Worm (Caenorhabditis elegans) whole organism, young adult: ENCODE measurements around the gene Y51H4A.1.

Source experiments
- B0019.2 ChIP-seq: fragments of 200-800 bp; sonication (Bioruptor generic); conservative IDR thresholded peaks from 2 replicates; pipeline ENCODE4 v1.3.6; 2022; ENCODE audit warnings: missing genetic modification reagents, missing genetic modification characterization, missing compliant biosample characterization
- C06A6.2 ChIP-seq: fragments of 200-800 bp; sonication (Bioruptor generic); conservative IDR thresholded peaks from 2 replicates; pipeline ENCODE4 v1.3.6; 2022; ENCODE audit warnings: missing genetic modification characterization, missing compliant biosample characterization
- F22D6.2 ChIP-seq: sonication (generic microtip); optimal IDR thresholded peaks from 2 replicates; lab custom pipeline; 2016; ENCODE audit warnings: mild to moderate bottlenecking, missing genetic modification characterization, missing compliant biosample characterization
- F23B12.7 ChIP-seq: sonication (generic microtip); optimal IDR thresholded peaks from 2 replicates; lab custom pipeline; 2017; ENCODE audit warnings: missing genetic modification characterization, mild to moderate bottlenecking, missing compliant biosample characterization, antibody characterized with exemption, moderate library complexity; ENCODE audit not compliant: insufficient read depth
- F37B4.10 ChIP-seq: fragments of 200-800 bp; sonication (Bioruptor generic); IDR thresholded peaks from 2 replicates; pipeline ENCODE4 v1.3.6; 2022; ENCODE audit warnings: missing genetic modification characterization, missing compliant biosample characterization
- F55B11.4 ChIP-seq: sonication (generic microtip); optimal IDR thresholded peaks from 2 replicates; lab custom pipeline; 2016; ENCODE audit warnings: missing compliant biosample characterization, missing genetic modification characterization, borderline replicate concordance; ENCODE audit not compliant: insufficient read depth
- K12H6.12 ChIP-seq: fragments of 200-800 bp; sonication (Bioruptor generic); optimal IDR thresholded peaks from 2 replicates; lab custom pipeline; 2018; ENCODE audit warnings: mild to moderate bottlenecking, missing genetic modification characterization, missing compliant biosample characterization
- Y53F4B.3 ChIP-seq: fragments of 200-800 bp; sonication (Bioruptor generic); IDR thresholded peaks from 2 replicates; pipeline ENCODE4 v1.3.6; 2022; ENCODE audit warnings: missing genetic modification reagents, missing genetic modification characterization, missing compliant biosample characterization
- Y53G8AR.9 ChIP-seq: fragments of 200-800 bp; sonication (Bioruptor generic); conservative IDR thresholded peaks from 2 replicates; pipeline ENCODE4 v1.3.6; 2022; ENCODE audit warnings: missing genetic modification reagents, missing genetic modification characterization, missing compliant biosample characterization
- Y67H2A.10 ChIP-seq: fragments of 200-800 bp; sonication (Bioruptor generic); conservative IDR thresholded peaks from 2 replicates; pipeline ENCODE4 v1.3.6; 2022; ENCODE audit warnings: missing genetic modification reagents, missing genetic modification characterization, missing compliant biosample characterization
- ZK185.1 ChIP-seq: sonication (generic microtip); optimal IDR thresholded peaks from 2 replicates; lab custom pipeline; 2016; ENCODE audit warnings: mild to moderate bottlenecking, missing genetic modification characterization, missing compliant biosample characterization; ENCODE audit not compliant: poor library complexity, severe bottlenecking
- akir-1 ChIP-seq: fragments of 200-800 bp; sonication (Bioruptor generic); optimal IDR thresholded peaks from 2 replicates; lab custom pipeline; 2018; ENCODE audit warnings: mild to moderate bottlenecking, missing genetic modification characterization, moderate library complexity, missing compliant biosample characterization
- ama-1 ChIP-seq, 3 experiments: fragments of 150-350 bp in 1 of 3; sonication (generic microtip) in 2 of 3; optimal IDR thresholded peaks; 2 replicates each; lab custom pipeline; 2014 to 2018; ENCODE audit warnings: missing biosample characterization in 2 of 3, missing genetic modification characterization in 2 of 3, missing genetic modification reagents in 2 of 3
- athp-1 ChIP-seq: sonication (generic microtip); optimal IDR thresholded peaks from 2 replicates; lab custom pipeline; 2017; ENCODE audit warnings: mild to moderate bottlenecking, missing genetic modification characterization, missing compliant biosample characterization
- attf-3 ChIP-seq: fragments of 200-800 bp; sonication (Bioruptor generic); conservative IDR thresholded peaks from 2 replicates; pipeline ENCODE4 v1.3.6; 2022; ENCODE audit warnings: missing genetic modification reagents, missing genetic modification characterization, missing compliant biosample characterization
- attf-6 ChIP-seq: fragments of 200-800 bp; sonication (Bioruptor generic); IDR thresholded peaks from 2 replicates; pipeline ENCODE4 v1.3.6; 2022; ENCODE audit warnings: missing genetic modification reagents, missing genetic modification characterization, missing compliant biosample characterization
- ceh-100 ChIP-seq: fragments of 200-800 bp; sonication (Bioruptor generic); IDR thresholded peaks from 2 replicates; pipeline ENCODE4 v1.3.6; 2022; ENCODE audit warnings: missing genetic modification reagents, missing genetic modification characterization, missing compliant biosample characterization
- ceh-58 ChIP-seq: fragments of 200-800 bp; sonication (Bioruptor generic); IDR thresholded peaks from 2 replicates; pipeline ENCODE4 v1.3.6; 2022; ENCODE audit warnings: missing genetic modification characterization, missing compliant biosample characterization
- efl-1 ChIP-seq: fragments of 150-350 bp; optimal IDR thresholded peaks from 2 replicates; lab custom pipeline; 2014; ENCODE audit warnings: missing biosample characterization, missing genetic modification reagents, missing genetic modification characterization
- egl-18 ChIP-seq: fragments of 200-800 bp; sonication (Bioruptor generic); IDR thresholded peaks from 2 replicates; pipeline ENCODE4 v1.3.6; 2022; ENCODE audit warnings: missing genetic modification reagents, missing genetic modification characterization, missing compliant biosample characterization
- egrh-3 ChIP-seq: fragments of 200-800 bp; sonication (Bioruptor generic); IDR thresholded peaks from 2 replicates; pipeline ENCODE4 v1.3.6; 2022; ENCODE audit warnings: missing genetic modification reagents, missing genetic modification characterization, missing compliant biosample characterization
- ets-4 ChIP-seq: fragments of 200-800 bp; sonication (Bioruptor generic); optimal IDR thresholded peaks from 2 replicates; lab custom pipeline; 2018; ENCODE audit warnings: mild to moderate bottlenecking, missing genetic modification characterization, missing compliant biosample characterization
- gei-17 ChIP-seq: fragments of 200-800 bp; sonication (Bioruptor generic); optimal IDR thresholded peaks from 2 replicates; lab custom pipeline; 2018; ENCODE audit warnings: mild to moderate bottlenecking, missing genetic modification characterization, missing compliant biosample characterization
- hlh-12 ChIP-seq: sonication (generic microtip); optimal IDR thresholded peaks from 2 replicates; lab custom pipeline; 2016; ENCODE audit warnings: missing genetic modification characterization, missing compliant biosample characterization
- hlh-26 ChIP-seq: fragments of 200-800 bp; sonication (Bioruptor generic); conservative IDR thresholded peaks from 2 replicates; pipeline ENCODE4 v1.3.6; 2022; ENCODE audit warnings: missing genetic modification reagents, missing genetic modification characterization, missing compliant biosample characterization
- hrde-1 ChIP-seq: sonication (generic microtip); optimal IDR thresholded peaks from 2 replicates; lab custom pipeline; 2016; ENCODE audit warnings: missing genetic modification characterization, mild to moderate bottlenecking, missing compliant biosample characterization, moderate library complexity, missing genotype, missing genetic modification reagents, borderline replicate concordance
- lag-1 ChIP-seq: fragments of 200-800 bp; sonication (Bioruptor generic); IDR thresholded peaks from 2 replicates; pipeline ENCODE4 v1.3.6; 2022; ENCODE audit warnings: missing genetic modification reagents, missing genetic modification characterization, missing compliant biosample characterization
- lin-26 ChIP-seq: fragments of 200-800 bp; sonication (Bioruptor generic); IDR thresholded peaks from 2 replicates; pipeline ENCODE4 v1.3.6; 2022; ENCODE audit warnings: missing genetic modification reagents, missing genetic modification characterization, missing compliant biosample characterization
- lin-35 ChIP-seq, 3 experiments: fragments of 150-350 bp in 2 of 3; sonication (generic microtip) in 1 of 3; optimal IDR thresholded peaks; 2 replicates each; lab custom pipeline; 2014 to 2018; ENCODE audit warnings: missing biosample characterization in 3 of 3, missing genetic modification characterization in 3 of 3, missing genetic modification reagents in 3 of 3
- lin-54 ChIP-seq: fragments of 200-800 bp; sonication (Bioruptor generic); optimal IDR thresholded peaks from 2 replicates; lab custom pipeline; 2018; ENCODE audit warnings: mild to moderate bottlenecking, missing genetic modification characterization, missing compliant biosample characterization
- madf-10 ChIP-seq: sonication (generic microtip); optimal IDR thresholded peaks from 2 replicates; lab custom pipeline; 2016; ENCODE audit warnings: mild to moderate bottlenecking, missing genetic modification characterization, missing compliant biosample characterization
- madf-3 ChIP-seq: fragments of 200-800 bp; sonication (Bioruptor generic); IDR thresholded peaks from 2 replicates; pipeline ENCODE4 v1.3.6; 2022; ENCODE audit warnings: missing genetic modification reagents, missing genetic modification characterization, missing compliant biosample characterization
- nhr-120 ChIP-seq: fragments of 200-800 bp; sonication (Bioruptor generic); IDR thresholded peaks from 2 replicates; pipeline ENCODE4 v1.3.6; 2022; ENCODE audit warnings: missing genetic modification characterization, missing compliant biosample characterization
- nhr-179 ChIP-seq: sonication (generic microtip); optimal IDR thresholded peaks from 2 replicates; lab custom pipeline; 2016; ENCODE audit warnings: mild to moderate bottlenecking, missing genetic modification characterization, missing compliant biosample characterization
- nhr-90 ChIP-seq: sonication (generic microtip); optimal IDR thresholded peaks from 2 replicates; lab custom pipeline; 2016; ENCODE audit warnings: missing genotype, mild to moderate bottlenecking, missing genetic modification characterization, missing compliant biosample characterization
- pbrm-1 ChIP-seq: fragments of 200-800 bp; sonication (Bioruptor generic); IDR thresholded peaks from 2 replicates; pipeline ENCODE4 v1.3.6; 2022; ENCODE audit warnings: missing genetic modification reagents, missing genetic modification characterization, missing compliant biosample characterization
- rpc-1 ChIP-seq, 2 experiments: fragments of 150-350 bp in 1 of 2; sonication (generic microtip) in 1 of 2; optimal IDR thresholded peaks; 2 replicates each; lab custom pipeline; 2014 to 2018; ENCODE audit warnings: missing biosample characterization in 1 of 2, missing genetic modification characterization in 1 of 2, missing genetic modification reagents in 1 of 2, missing genotype in 1 of 2
- sea-2 ChIP-seq: fragments of 200-800 bp; sonication (Bioruptor generic); IDR thresholded peaks from 2 replicates; pipeline ENCODE4 v1.3.6; 2022; ENCODE audit warnings: missing genetic modification characterization, missing compliant biosample characterization
- snpc-1.1 ChIP-seq: sonication (generic microtip); optimal IDR thresholded peaks from 2 replicates; lab custom pipeline; 2017; ENCODE audit warnings: missing genetic modification characterization, mild to moderate bottlenecking, missing compliant biosample characterization, antibody characterized with exemption, moderate library complexity, missing genotype, missing genetic modification reagents; ENCODE audit not compliant: insufficient read depth
- somi-1 ChIP-seq: fragments of 200-800 bp; sonication (Bioruptor generic); optimal IDR thresholded peaks from 2 replicates; lab custom pipeline; 2018; ENCODE audit warnings: mild to moderate bottlenecking, missing genetic modification characterization, missing compliant biosample characterization
- tbp1 ChIP-seq: fragments of 200-800 bp; sonication (Bioruptor generic); optimal IDR thresholded peaks from 2 replicates; lab custom pipeline; 2018; ENCODE audit warnings: mild to moderate bottlenecking, missing genetic modification characterization, missing compliant biosample characterization
- ztf-18 ChIP-seq: sonication (generic microtip); optimal IDR thresholded peaks from 2 replicates; lab custom pipeline; 2016; ENCODE audit warnings: missing genotype, mild to moderate bottlenecking, missing genetic modification characterization, missing compliant biosample characterization
- ztf-22 ChIP-seq: fragments of 200-800 bp; sonication (Bioruptor generic); optimal IDR thresholded peaks from 2 replicates; lab custom pipeline; 2018; ENCODE audit warnings: mild to moderate bottlenecking, missing genetic modification characterization, moderate library complexity, missing compliant biosample characterization
- ztf-26 ChIP-seq: sonication (generic microtip); optimal IDR thresholded peaks from 2 replicates; lab custom pipeline; 2017; ENCODE audit warnings: missing genetic modification characterization, missing compliant biosample characterization
- ztf-28 ChIP-seq: fragments of 200-800 bp; sonication (Bioruptor generic); IDR thresholded peaks from 2 replicates; pipeline ENCODE4 v1.3.6; 2022; ENCODE audit warnings: missing genetic modification reagents, missing genetic modification characterization, missing compliant biosample characterization
- ztf-3 ChIP-seq: fragments of 200-800 bp; sonication (Bioruptor generic); optimal IDR thresholded peaks from 2 replicates; lab custom pipeline; 2018; ENCODE audit warnings: mild to moderate bottlenecking, missing genetic modification characterization, missing compliant biosample characterization

Gene Y51H4A.1

ce11 chrIV:16503590-16504217 is 26.6 kb upstream of the Y51H4A.1 start:
- TF ChIP-seq Y53F4B.3 (GFP tag; lab: Robert Waterston, UW) = peak; percentile 88
- TF ChIP-seq lin-26 = peak; percentile 98
- TF ChIP-seq pbrm-1 (GFP tag; lab: Robert Waterston, UW) = peak; percentile 83
- no peak for TF ChIP-seq hlh-26
- no peak for TF ChIP-seq ztf-3 (GFP tag; lab: Kevin White, UChicago)
- TF ChIP-seq ceh-100 (GFP tag; lab: Robert Waterston, UW) = peak; percentile 57
- peak; percentile 47 for TF ChIP-seq ZK185.1 (tag; lab: Kevin White, UChicago)
- peak; percentile 84; the same call in 1 of the 2 replicates for TF ChIP-seq nhr-120 (GFP tag; lab: Robert Waterston, UW)
- no peak for TF ChIP-seq ets-4
- peak; percentile 69 for TF ChIP-seq Y67H2A.10 (GFP tag; lab: Robert Waterston, UW)
- peak; percentile 90 for TF ChIP-seq madf-3 (GFP tag; lab: Robert Waterston, UW)
- TF ChIP-seq egrh-3 (GFP tag; lab: Robert Waterston, UW) = no peak
- peak; percentile 96 for TF ChIP-seq tbp1 (GFP tag; lab: Kevin White, UChicago)
- no peak for TF ChIP-seq F55B11.4 (tag; lab: Kevin White, UChicago)
- TF ChIP-seq lin-54 (GFP tag; lab: Kevin White, UChicago) = peak; percentile 78
- TF ChIP-seq ztf-28 (GFP tag; lab: Robert Waterston, UW) = peak; percentile 85; the same call in 1 of the 2 replicates
- no peak for TF ChIP-seq ama-1 (optimal IDR thresholded peaks at IDR 0.05; lab: Kevin White, UChicago)
- peak; percentile 69 to 72 for TF ChIP-seq ama-1 (GFP tag; optimal IDR thresholded peaks at IDR 0.05; lab: Kevin White, UChicago)
- TF ChIP-seq nhr-90 = peak; percentile 89
- TF ChIP-seq Y53G8AR.9 (GFP tag; lab: Robert Waterston, UW) = peak; percentile 80
- no peak for TF ChIP-seq akir-1
- peak; percentile 100 for TF ChIP-seq attf-6 (GFP tag; lab: Robert Waterston, UW)
- peak; percentile 68 for TF ChIP-seq snpc-1.1 (tag; lab: Kevin White, UChicago)
- TF ChIP-seq F37B4.10 (GFP tag; lab: Robert Waterston, UW) = 0 out of 2 replicates have a peak, but pooled peaks have one; percentile 62
- TF ChIP-seq rpc-1 (optimal IDR thresholded peaks at IDR 0.05; lab: Kevin White, UChicago) = peak; percentile 78
- TF ChIP-seq rpc-1 (tag; optimal IDR thresholded peaks at IDR 0.05; lab: Kevin White, UChicago) = peak; percentile 99
- 0 out of 2 replicates have a peak, but pooled peaks have one; percentile 39 for TF ChIP-seq B0019.2 (GFP tag; lab: Robert Waterston, UW)
- 0 out of 2 replicates have a peak, but pooled peaks have one; percentile 58 for TF ChIP-seq lag-1
- no peak for TF ChIP-seq C06A6.2
- TF ChIP-seq gei-17 = no peak
- peak; percentile 51 for TF ChIP-seq madf-10
- 0 out of 2 replicates have a peak, but pooled peaks have one; percentile 38 for TF ChIP-seq sea-2
- 0 out of 2 replicates have a peak, but pooled peaks have one; percentile 78 for TF ChIP-seq ceh-58
- TF ChIP-seq efl-1 (GFP tag; lab: Kevin White, UChicago) = peak; percentile 33
- peak; percentile 86 for TF ChIP-seq athp-1 (tag; lab: Kevin White, UChicago)
- TF ChIP-seq K12H6.12 (tag; lab: Kevin White, UChicago) = peak; percentile 33
- peak; percentile 75 for TF ChIP-seq ztf-18
- TF ChIP-seq egl-18 = no peak
- TF ChIP-seq hrde-1 (tag; lab: Kevin White, UChicago) = peak; percentile 85
- TF ChIP-seq hlh-12 (tag; lab: Kevin White, UChicago) = no peak
- peak; percentile 28 for TF ChIP-seq F23B12.7 (tag; lab: Kevin White, UChicago)
- TF ChIP-seq nhr-179 = no peak
- TF ChIP-seq ztf-26 (tag; lab: Kevin White, UChicago) = no peak
- TF ChIP-seq lin-35 (GFP tag; optimal IDR thresholded peaks at IDR 0.05; lab: Kevin White, UChicago) = peak in 1 of 3 experiments; percentile 59
- peak; percentile 26 for TF ChIP-seq somi-1 (GFP tag; lab: Kevin White, UChicago)
- TF ChIP-seq attf-3 (GFP tag; lab: Robert Waterston, UW) = peak; percentile 33; the same call in 1 of the 2 replicates
- no peak for TF ChIP-seq F22D6.2 (tag; lab: Kevin White, UChicago)
- TF ChIP-seq ztf-22 (GFP tag; lab: Kevin White, UChicago) = peak; percentile 55
